Fruit fly (Drosophila melanogaster) whole organism, prepupa: ENCODE results near the gene CG12025.

Experiments
- Blimp-1 ChIP-seq: fragments of 200-800 bp; sonication (Bioruptor generic); optimal IDR thresholded peaks from 3 replicates; lab custom pipeline; 2017; ENCODE audit warnings: missing biosample characterization, missing genetic modification characterization, mild to moderate bottlenecking, moderate library complexity, missing genetic modification reagents
- CG10669 ChIP-seq: fragments of 200-800 bp; sonication (Bioruptor generic); optimal IDR thresholded peaks from 3 replicates; lab custom pipeline; 2018; ENCODE audit warnings: missing biosample characterization, mild to moderate bottlenecking, missing genetic modification characterization, moderate library complexity
- CG11294 ChIP-seq: fragments of 200-800 bp; sonication (Bioruptor generic); IDR thresholded peaks from 2 replicates; pipeline ENCODE4 v1.3.6; 2022; ENCODE audit warnings: missing biosample characterization, missing genetic modification characterization
- CG11902 ChIP-seq: fragments of 200-800 bp; sonication (Bioruptor generic); optimal IDR thresholded peaks from 3 replicates; lab custom pipeline; 2016; ENCODE audit warnings: missing biosample characterization, missing genetic modification characterization
- CG1621 ChIP-seq: fragments of 200-800 bp; sonication (Bioruptor generic); optimal IDR thresholded peaks from 3 replicates; lab custom pipeline; 2018; ENCODE audit warnings: missing biosample characterization, mild to moderate bottlenecking, missing genetic modification characterization
- CG16779 ChIP-seq: fragments of 200-800 bp; sonication (Bioruptor generic); optimal IDR thresholded peaks from 3 replicates; lab custom pipeline; 2017; ENCODE audit warnings: missing biosample characterization, mild to moderate bottlenecking, missing genetic modification characterization
- CG3032 ChIP-seq: fragments of 200-800 bp; optimal IDR thresholded peaks from 2 replicates; lab custom pipeline; 2019; ENCODE audit warnings: missing biosample characterization, mild to moderate bottlenecking, missing genetic modification characterization, moderate library complexity
- CG31627 ChIP-seq: fragments of 200-800 bp; sonication (Bioruptor generic); optimal IDR thresholded peaks from 3 replicates; lab custom pipeline; 2016; ENCODE audit warnings: missing biosample characterization, missing genetic modification characterization
- CG32006 ChIP-seq: fragments of 200-800 bp; sonication (Bioruptor generic); optimal IDR thresholded peaks from 3 replicates; lab custom pipeline; 2017; ENCODE audit warnings: missing biosample characterization, mild to moderate bottlenecking, missing genetic modification characterization
- CG34406 ChIP-seq: fragments of 200-800 bp; sonication (Bioruptor generic); optimal IDR thresholded peaks from 3 replicates; lab custom pipeline; 2016; ENCODE audit warnings: missing biosample characterization, missing genetic modification characterization
- CG4318 ChIP-seq: fragments of 200-800 bp; sonication (Bioruptor generic); optimal IDR thresholded peaks from 3 replicates; lab custom pipeline; 2017; ENCODE audit warnings: missing biosample characterization, mild to moderate bottlenecking, missing genetic modification characterization
- CG6276 ChIP-seq: fragments of 200-800 bp; sonication (Bioruptor generic); optimal IDR thresholded peaks from 2 replicates; lab custom pipeline; 2017; ENCODE audit warnings: missing biosample characterization, mild to moderate bottlenecking, missing genetic modification characterization
- CG6792 ChIP-seq: fragments of 200-800 bp; sonication (Bioruptor generic); optimal IDR thresholded peaks from 3 replicates; lab custom pipeline; 2016; ENCODE audit warnings: missing biosample characterization, missing genetic modification characterization
- CG6808 ChIP-seq: fragments of 200-800 bp; sonication (Bioruptor generic); optimal IDR thresholded peaks from 3 replicates; lab custom pipeline; 2017; ENCODE audit warnings: missing biosample characterization, missing genetic modification characterization, mild to moderate bottlenecking, moderate library complexity, missing genetic modification reagents
- CG6854 ChIP-seq: fragments of 200-800 bp; sonication (Bioruptor generic); optimal IDR thresholded peaks from 2 replicates; lab custom pipeline; 2017; ENCODE audit warnings: missing biosample characterization, mild to moderate bottlenecking, missing genetic modification characterization
- CG8319 ChIP-seq: fragments of 200-800 bp; sonication (Bioruptor generic); optimal IDR thresholded peaks from 3 replicates; lab custom pipeline; 2016; ENCODE audit warnings: missing biosample characterization, missing genetic modification characterization
- CG8632 ChIP-seq: fragments of 200-800 bp; sonication (Bioruptor generic); optimal IDR thresholded peaks from 3 replicates; lab custom pipeline; 2016; ENCODE audit warnings: missing biosample characterization, missing genetic modification characterization
- CG9139 ChIP-seq: fragments of 200-800 bp; sonication (Bioruptor generic); optimal IDR thresholded peaks from 3 replicates; lab custom pipeline; 2017; ENCODE audit warnings: missing biosample characterization, mild to moderate bottlenecking, missing genetic modification characterization
- Eip78C ChIP-seq: fragments of 200-800 bp; sonication (Bioruptor generic); peaks from one replicate; lab custom pipeline; 2016; ENCODE audit warnings: missing biosample characterization, missing genetic modification characterization
- Eip93F ChIP-seq: fragments of 200-800 bp; sonication (Bioruptor generic); optimal IDR thresholded peaks from 2 replicates; lab custom pipeline; 2016; ENCODE audit warnings: missing biosample characterization, mild to moderate bottlenecking, missing genetic modification characterization
- Ets21C ChIP-seq: fragments of 200-800 bp; sonication (Bioruptor generic); optimal IDR thresholded peaks from 3 replicates; lab custom pipeline; 2016; ENCODE audit warnings: missing biosample characterization, missing genetic modification characterization
- Gug ChIP-seq: fragments of 200-800 bp; sonication (Bioruptor generic); IDR thresholded peaks from 2 replicates; pipeline ENCODE4 v1.3.6; 2022; ENCODE audit warnings: missing biosample characterization, missing genetic modification characterization
- Hr38 ChIP-seq: sonication (Bioruptor generic); optimal IDR thresholded peaks from 2 replicates; lab custom pipeline; 2016; ENCODE audit warnings: missing biosample characterization, missing genetic modification characterization
- Hr39 ChIP-seq: fragments of 200-800 bp; sonication (Bioruptor generic); optimal IDR thresholded peaks from 2 replicates; lab custom pipeline; 2016; ENCODE audit warnings: missing biosample characterization, missing genetic modification characterization
- Hr4 ChIP-seq: fragments of 200-800 bp; sonication (Bioruptor generic); optimal IDR thresholded peaks from 3 replicates; lab custom pipeline; 2016; ENCODE audit warnings: missing biosample characterization, missing genetic modification characterization
- Lpt ChIP-seq: fragments of 200-800 bp; sonication (Bioruptor generic); optimal IDR thresholded peaks from 3 replicates; lab custom pipeline; 2016; ENCODE audit warnings: missing biosample characterization, missing genetic modification characterization
- Met ChIP-seq: fragments of 200-800 bp; sonication (Bioruptor generic); optimal IDR thresholded peaks from 3 replicates; lab custom pipeline; 2016; ENCODE audit warnings: missing biosample characterization, missing genetic modification characterization
- Sox14 ChIP-seq: fragments of 200-800 bp; sonication (Bioruptor generic); optimal IDR thresholded peaks from 3 replicates; lab custom pipeline; 2016; ENCODE audit warnings: missing biosample characterization, missing genetic modification characterization
- achi ChIP-seq: fragments of 200-800 bp; sonication (Bioruptor generic); optimal IDR thresholded peaks from 3 replicates; lab custom pipeline; 2016; ENCODE audit warnings: missing biosample characterization, missing genetic modification characterization
- acj6 ChIP-seq: fragments of 200-800 bp; sonication (Bioruptor generic); optimal IDR thresholded peaks from 3 replicates; lab custom pipeline; 2016; ENCODE audit warnings: missing biosample characterization, missing genetic modification characterization
- dac ChIP-seq: fragments of 200-800 bp; sonication (Bioruptor generic); optimal IDR thresholded peaks from 2 replicates; lab custom pipeline; 2017; ENCODE audit warnings: missing biosample characterization, mild to moderate bottlenecking, missing genetic modification characterization
- dsx ChIP-seq: fragments of 200-800 bp; optimal IDR thresholded peaks from 3 replicates; lab custom pipeline; 2019; ENCODE audit warnings: missing biosample characterization, mild to moderate bottlenecking, missing genetic modification characterization, moderate library complexity; ENCODE audit not compliant: poor library complexity, severe bottlenecking
- eg ChIP-seq: fragments of 200-800 bp; sonication (Bioruptor generic); IDR thresholded peaks from 3 replicates; pipeline ENCODE4 v1.3.6; 2022; ENCODE audit warnings: missing biosample characterization, missing genetic modification characterization
- esn ChIP-seq: fragments of 200-800 bp; sonication (Bioruptor generic); optimal IDR thresholded peaks from 2 replicates; lab custom pipeline; 2016; ENCODE audit warnings: missing biosample characterization, mild to moderate bottlenecking, missing genetic modification characterization, moderate library complexity
- fd85E ChIP-seq: fragments of 200-800 bp; sonication (Bioruptor generic); optimal IDR thresholded peaks from 3 replicates; lab custom pipeline; 2016; ENCODE audit warnings: missing biosample characterization, missing genetic modification characterization
- fkh ChIP-seq: fragments of 200-800 bp; sonication (Bioruptor generic); optimal IDR thresholded peaks from 3 replicates; lab custom pipeline; 2017; ENCODE audit warnings: missing biosample characterization, mild to moderate bottlenecking, missing genetic modification characterization, moderate library complexity
- lz ChIP-seq: fragments of 200-800 bp; sonication (Bioruptor generic); optimal IDR thresholded peaks from 3 replicates; lab custom pipeline; 2016; ENCODE audit warnings: missing biosample characterization, missing genetic modification characterization
- net ChIP-seq: fragments of 200-800 bp; sonication (Bioruptor generic); optimal IDR thresholded peaks from 3 replicates; lab custom pipeline; 2016; ENCODE audit warnings: missing biosample characterization, missing genetic modification characterization
- pdm3 ChIP-seq: fragments of 200-800 bp; sonication (Bioruptor generic); optimal IDR thresholded peaks from 3 replicates; lab custom pipeline; 2016; ENCODE audit warnings: missing biosample characterization, missing genetic modification characterization
- salr ChIP-seq, 2 experiments: fragments of 200-800 bp; sonication (Bioruptor generic); optimal IDR thresholded peaks; 3 replicates each; lab custom pipeline; 2016 to 2018; ENCODE audit warnings: missing biosample characterization in 2 of 2, missing genetic modification characterization in 2 of 2, mild to moderate bottlenecking in 1 of 2
- ss ChIP-seq, 2 experiments: fragments of 200-800 bp; sonication (Bioruptor generic); optimal IDR thresholded peaks; 2 replicates in 1 of 2; 3 replicates in 1 of 2; lab custom pipeline; 2017 to 2018; ENCODE audit warnings: mild to moderate bottlenecking in 2 of 2, missing biosample characterization in 2 of 2, missing genetic modification characterization in 2 of 2, moderate library complexity in 1 of 2
- topi ChIP-seq: fragments of 200-800 bp; sonication (Bioruptor generic); optimal IDR thresholded peaks from 3 replicates; lab custom pipeline; 2016; ENCODE audit warnings: missing biosample characterization, missing genetic modification characterization
- vri ChIP-seq: fragments of 200-800 bp; sonication (Bioruptor generic); optimal IDR thresholded peaks from 3 replicates; lab custom pipeline; 2016; ENCODE audit warnings: missing biosample characterization, mild to moderate bottlenecking, missing genetic modification characterization

The CG12025 gene

dm6 chr3L:1868841-1869240 lies 3.6 kb downstream of the CG12025 start (continued):
- TF ChIP-seq lz (peak; percentile 11), CG1621 (no peak), dac (GFP tag; lab: Kevin White, UChicago) (no peak), CG34406 (GFP tag; lab: Kevin White, UChicago) (no peak), pdm3 (GFP tag; lab: Kevin White, UChicago) (no peak), CG32006 (no peak), Sox14 (GFP tag; lab: Kevin White, UChicago) (no peak), net (GFP tag; lab: Kevin White, UChicago) (no peak), achi (GFP tag; lab: Kevin White, UChicago) (no peak), CG4318 (GFP tag; lab: Kevin White, UChicago) (no peak), topi (GFP tag; lab: Kevin White, UChicago) (peak; percentile 32), CG11902 (no peak), esn (GFP tag; lab: Kevin White, UChicago) (peak; percentile 37), CG8632 (GFP tag; lab: Kevin White, UChicago) (peak; percentile 32), CG10669 (GFP tag; lab: Kevin White, UChicago) (no peak), eg (GFP tag; lab: Robert Waterston, UW) (peak; percentile 64; the same call in 2 of the 3 replicates), CG9139 (no peak), CG6808 (no peak), Hr38 (no peak), Lpt (no peak), Gug (GFP tag; lab: Robert Waterston, UW) (peak; percentile 68), CG6854 (GFP tag; lab: Kevin White, UChicago) (no peak), CG11294 (peak; percentile 9; the same call in 1 of the 2 replicates), fd85E (no peak), Met (GFP tag; lab: Kevin White, UChicago) (no peak), dsx (GFP tag; lab: Kevin White, UChicago) (peak; percentile 0), salr (GFP tag; optimal IDR thresholded peaks at IDR 0.05; lab: Kevin White, UChicago) (no peak), Blimp-1 (no peak), acj6 (GFP tag; lab: Kevin White, UChicago) (no peak), CG31627 (GFP tag; lab: Kevin White, UChicago) (peak; percentile 9), CG3032 (tag; lab: Kevin White, UChicago) (peak; percentile 23), CG8319 (GFP tag; lab: Kevin White, UChicago) (peak; percentile 21), CG6276 (GFP tag; lab: Kevin White, UChicago) (no peak), Hr4 (GFP tag; lab: Kevin White, UChicago) (no peak), Hr39 (GFP tag; lab: Kevin White, UChicago) (no peak), vri (GFP tag; lab: Kevin White, UChicago) (no peak), Eip93F (GFP tag; lab: Kevin White, UChicago) (no peak), CG6792 (GFP tag; lab: Kevin White, UChicago) (peak; percentile 6), fkh (GFP tag; lab: Kevin White, UChicago) (no peak), CG16779 (tag; lab: Kevin White, UChicago) (no peak), Eip78C (GFP tag; lab: Kevin White, UChicago) (peak; percentile 65)

- TF ChIP-seq Lpt (no peak), Hr38 (no peak), Sox14 (GFP tag; lab: Kevin White, UChicago) (no peak), CG6854 (GFP tag; lab: Kevin White, UChicago) (no peak), net (GFP tag; lab: Kevin White, UChicago) (no peak), CG11294 (no peak), esn (GFP tag; lab: Kevin White, UChicago) (no peak), CG6792 (GFP tag; lab: Kevin White, UChicago) (no peak), Eip78C (GFP tag; lab: Kevin White, UChicago) (no peak), CG9139 (no peak), ss (GFP tag; optimal IDR thresholded peaks at IDR 0.05; lab: Kevin White, UChicago) (no peak), fkh (GFP tag; lab: Kevin White, UChicago) (no peak), CG10669 (GFP tag; lab: Kevin White, UChicago) (no peak), topi (GFP tag; lab: Kevin White, UChicago) (no peak), Ets21C (no peak), acj6 (GFP tag; lab: Kevin White, UChicago) (no peak), Gug (GFP tag; lab: Robert Waterston, UW) (no peak), lz (no peak), CG1621 (no peak)
These were observed 4.5 kb downstream of the CG12025 start, which contains the start of gene CG13924 for dm6 chr3L:1869719-1870118. Gene CG13924 (plus strand): TSS chr3L:1870019.
